Worm (Caenorhabditis elegans): Measurements from ENCODE around the gene T04A8.8.

T04A8.8 gene

DNA sequence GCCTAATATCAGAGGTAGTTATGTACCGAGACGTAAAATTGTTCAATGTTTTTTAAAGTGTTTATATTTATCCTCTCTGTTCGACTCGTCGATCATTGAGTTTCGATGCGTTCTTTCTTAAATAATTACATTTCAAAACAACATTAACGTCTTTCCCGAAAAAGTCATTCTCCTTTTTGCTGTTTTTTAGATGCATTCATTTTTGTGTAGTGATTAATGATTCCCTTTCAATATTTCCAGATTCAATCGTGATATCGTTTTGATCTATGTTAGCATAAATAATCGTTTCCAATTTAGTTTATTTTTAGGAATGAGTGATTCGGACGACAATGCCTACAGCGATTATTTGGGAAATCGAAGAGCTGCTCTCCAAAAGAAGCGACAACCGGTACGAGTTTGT is at the start of gene T04A8.8:
T04A8.8 (plus strand) TSS at position 301 of the 400 bp plus-strand sequence.
- no peak for TF ChIP-seq unc-62 (GFP tag; optimal IDR thresholded peaks at IDR 0.05)

DNA sequence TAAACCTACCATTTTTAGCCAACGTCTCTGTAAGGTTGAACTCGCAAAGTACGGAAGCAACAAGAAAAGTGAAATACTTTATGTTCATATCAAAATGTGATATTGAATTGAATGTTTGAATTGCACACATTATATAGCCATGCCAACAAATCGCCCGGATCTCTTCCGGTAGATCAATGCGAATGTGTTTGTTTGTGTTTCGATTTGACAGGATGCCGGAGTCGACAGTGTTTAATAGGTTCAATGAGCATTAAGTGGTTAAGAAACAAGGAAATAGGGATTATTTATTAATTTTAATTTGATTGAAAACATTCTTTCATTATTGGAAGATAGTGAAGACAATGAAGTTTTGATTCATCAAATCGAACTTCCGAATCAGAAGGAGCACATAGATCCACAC is 47.5 kb upstream of the T04A8.8 start, which contains the start of gene pqn-29:
pqn-29 (minus strand) TSS at position 101 of the 400 bp plus-strand sequence.
- no peak for TF ChIP-seq unc-62 (GFP tag; optimal IDR thresholded peaks at IDR 0.05)

DNA sequence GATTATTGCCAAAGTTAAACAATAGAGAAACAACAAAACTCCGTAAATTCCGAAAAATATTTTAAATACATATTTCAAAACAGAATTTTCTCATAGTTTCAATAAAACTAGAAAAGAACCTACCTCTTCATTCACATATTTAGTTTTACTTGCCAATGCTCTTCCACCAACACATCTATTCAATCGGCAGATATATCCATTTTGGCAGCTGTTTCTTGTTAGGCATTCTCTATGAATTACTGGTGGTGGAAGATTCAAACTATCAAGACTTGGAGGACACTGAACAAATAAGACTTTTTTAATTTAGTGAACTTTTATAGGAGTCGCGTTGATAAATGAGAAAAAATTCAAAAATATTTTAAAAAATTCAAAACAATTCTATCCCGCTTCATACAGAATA is 46.5 kb upstream of the T04A8.8 start:
- no peak for TF ChIP-seq unc-62 (GFP tag; optimal IDR thresholded peaks at IDR 0.05)

DNA sequence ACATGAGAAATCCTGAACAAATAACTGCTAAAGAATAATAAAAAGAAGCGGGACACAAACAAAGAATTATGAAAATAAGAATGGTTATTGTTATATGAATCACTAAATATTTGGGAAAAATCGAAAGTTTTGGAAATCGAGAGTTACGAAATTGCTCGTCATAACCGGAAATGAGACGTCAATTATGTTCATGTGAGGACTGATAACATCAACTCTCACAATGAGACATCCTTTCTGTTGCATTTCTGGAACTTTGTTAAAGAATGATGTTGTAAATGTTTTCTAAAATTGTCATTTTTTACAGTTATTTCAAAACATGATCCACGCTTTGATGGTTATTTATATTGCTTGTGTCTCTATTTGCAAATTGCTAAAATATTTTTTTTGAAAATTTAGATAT is 45.9 kb upstream of the T04A8.8 start, which contains the start of gene T23F11.6:
T23F11.6 (minus strand) TSS at position 45 of the 400 bp plus-strand sequence.
- TF ChIP-seq unc-62 (GFP tag; optimal IDR thresholded peaks at IDR 0.05), result no peak

DNA sequence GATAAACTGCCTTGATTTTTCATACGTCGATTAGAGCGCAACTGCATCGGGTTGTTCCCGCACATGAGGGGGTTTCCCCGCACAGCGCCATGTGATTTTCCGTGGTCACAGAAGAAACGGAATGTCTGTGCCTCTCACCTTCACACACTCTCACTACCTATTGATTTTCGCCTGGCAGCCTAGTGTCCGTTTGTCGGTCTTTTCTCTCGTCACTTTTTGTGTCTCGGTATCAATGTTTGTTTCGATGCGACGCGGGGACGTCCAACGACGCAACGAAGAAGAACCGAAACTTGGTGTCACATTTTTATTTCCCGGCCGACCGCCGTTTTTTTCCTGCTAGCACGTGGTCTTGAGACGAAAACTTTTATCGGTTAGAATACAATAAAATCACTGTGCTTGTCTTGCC is 44.4 kb upstream of the T04A8.8 start:
- no peak for TF ChIP-seq unc-62 (GFP tag; optimal IDR thresholded peaks at IDR 0.05)

DNA sequence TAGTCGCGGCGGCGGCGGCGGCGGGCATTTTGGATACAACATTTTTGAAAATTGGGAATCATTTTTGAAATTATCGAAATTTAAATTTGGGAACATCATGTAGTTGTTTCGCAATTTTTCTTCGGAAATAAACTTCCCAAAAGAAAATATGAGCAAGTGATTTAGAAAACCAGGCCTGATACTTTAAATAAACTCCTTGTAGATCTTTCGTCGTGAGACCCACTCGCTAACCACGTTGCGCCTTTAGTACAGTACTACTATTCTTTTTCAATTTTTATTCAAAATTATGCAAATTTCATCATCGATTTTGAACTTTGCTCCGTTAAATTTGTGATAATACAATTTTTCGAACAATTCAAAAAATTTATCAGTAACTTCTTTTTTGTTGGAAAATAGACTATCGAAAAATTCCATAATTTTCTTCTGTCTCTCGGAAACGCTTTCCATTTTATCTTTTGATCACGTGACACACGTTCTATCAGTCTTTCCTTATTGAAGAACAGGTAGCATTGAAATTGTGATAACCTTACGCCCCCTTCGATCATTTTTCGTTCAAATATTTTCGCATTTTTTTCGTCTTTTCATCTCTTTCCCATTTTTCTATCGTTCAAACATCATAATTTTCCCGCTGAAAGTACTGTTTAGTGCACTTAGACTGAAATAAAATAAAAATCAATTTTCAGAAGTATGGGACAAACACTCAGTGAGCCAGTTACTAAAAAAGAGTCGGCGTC is 43.8 kb upstream of the T04A8.8 start, which contains the start of gene ppm-2:
ppm-2 (plus strand) TSS at position 684 of the 734 bp plus-strand sequence.
- no peak for TF ChIP-seq unc-62 (GFP tag; optimal IDR thresholded peaks at IDR 0.05)

DNA sequence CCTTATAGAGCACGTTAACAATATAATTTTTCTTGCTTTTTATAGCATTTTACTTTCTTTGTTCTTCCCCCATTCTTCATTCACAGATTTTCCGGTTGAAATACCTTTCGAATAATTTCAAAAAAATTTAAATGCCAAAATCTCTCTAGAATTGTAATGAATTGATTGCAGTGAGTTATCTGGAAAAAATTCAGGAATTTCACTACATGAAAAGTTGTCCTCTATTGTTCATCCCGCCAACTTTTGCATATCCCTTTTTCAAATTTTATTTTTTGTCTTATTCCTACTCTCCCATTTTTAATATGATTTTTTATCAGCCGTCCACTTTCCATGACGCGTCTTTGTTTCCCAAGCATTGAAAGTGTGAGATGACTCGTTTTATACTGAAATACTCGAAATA is 40.4 kb upstream of the T04A8.8 start:
- no peak for TF ChIP-seq unc-62 (GFP tag; optimal IDR thresholded peaks at IDR 0.05)

DNA sequence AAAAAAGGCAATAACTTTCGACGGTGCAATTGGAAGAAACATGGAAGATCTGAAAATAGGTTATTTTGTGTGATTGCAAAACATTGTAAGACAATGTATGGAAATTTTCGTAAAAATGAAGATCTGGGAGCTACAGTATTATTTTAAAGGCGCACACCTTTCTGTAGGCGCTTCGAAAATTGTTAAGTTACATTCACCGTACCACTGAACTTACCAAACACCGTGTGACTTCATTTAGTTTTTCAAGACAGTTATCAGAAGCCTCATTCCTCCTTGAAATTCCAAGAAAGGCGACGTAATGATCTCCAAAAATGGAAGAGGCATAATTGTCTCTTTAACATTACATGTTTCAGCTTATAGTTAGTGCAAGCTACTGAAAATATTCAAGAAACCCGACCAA is 39.9 kb upstream of the T04A8.8 start:
- no peak for TF ChIP-seq unc-62 (GFP tag; optimal IDR thresholded peaks at IDR 0.05)

DNA sequence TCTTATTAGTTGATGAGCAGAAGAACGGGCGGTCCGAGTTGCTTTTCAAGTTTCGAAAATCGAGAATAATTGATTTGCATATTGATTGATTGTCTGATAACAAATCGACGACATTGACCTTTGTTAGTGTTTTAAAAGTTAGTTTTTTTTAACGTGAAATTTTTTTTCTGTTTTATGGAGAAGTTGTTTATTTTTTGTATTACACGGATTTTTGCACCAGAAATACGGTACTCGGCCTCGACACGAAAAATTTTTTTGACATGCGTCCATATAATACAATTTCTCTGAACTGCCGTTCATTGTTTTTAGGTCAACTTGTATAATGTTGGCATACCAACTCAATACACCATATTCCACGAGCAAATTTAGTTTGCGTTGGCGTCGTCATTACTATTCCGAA is 38.4 kb upstream of the T04A8.8 start, which contains the start of gene T23F11.2:
T23F11.2 (minus strand) TSS at position 101 of the 400 bp plus-strand sequence.
- no peak for TF ChIP-seq unc-62 (GFP tag; optimal IDR thresholded peaks at IDR 0.05)

DNA sequence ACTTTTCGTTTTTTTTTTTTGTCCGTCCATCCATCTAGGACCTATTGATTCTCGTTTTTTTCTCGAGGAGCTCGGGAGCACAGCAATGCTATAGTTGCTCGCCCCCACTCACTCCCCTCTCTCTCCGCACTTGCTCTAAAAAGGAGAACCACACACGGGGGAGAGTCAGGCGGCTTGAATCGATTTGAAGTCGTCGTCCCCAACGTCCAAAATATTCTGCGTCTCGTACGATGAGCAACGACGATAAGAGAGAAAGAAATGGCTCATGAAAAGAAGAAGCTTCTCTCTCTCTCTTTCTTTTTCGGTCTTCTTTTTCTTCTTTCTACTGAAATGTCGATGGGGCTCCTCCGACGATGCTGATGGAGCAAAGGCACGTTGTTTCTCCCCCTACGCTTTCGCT is 37.4 kb upstream of the T04A8.8 start:
- TF ChIP-seq unc-62 (GFP tag; optimal IDR thresholded peaks at IDR 0.05), result no peak

DNA sequence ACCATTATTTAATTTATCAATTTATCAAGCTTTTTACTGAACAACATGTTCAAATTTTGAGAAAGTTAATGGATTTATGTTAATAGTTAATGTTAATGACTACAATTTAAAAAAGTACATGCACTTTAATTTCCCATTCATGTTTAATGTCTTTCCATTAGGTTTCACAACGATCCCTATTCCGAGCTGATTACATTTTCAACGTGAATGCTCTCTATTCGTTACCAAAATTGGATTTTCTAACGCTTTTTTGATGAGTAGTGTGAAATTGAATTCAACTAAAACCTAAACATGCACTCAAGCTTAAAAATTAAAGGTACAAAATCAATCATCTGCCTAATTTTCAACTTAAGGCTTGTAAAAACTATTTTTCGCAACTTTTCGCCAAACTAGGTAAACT is 36.4 kb upstream of the T04A8.8 start:
- no peak for TF ChIP-seq unc-62 (GFP tag; optimal IDR thresholded peaks at IDR 0.05)

DNA sequence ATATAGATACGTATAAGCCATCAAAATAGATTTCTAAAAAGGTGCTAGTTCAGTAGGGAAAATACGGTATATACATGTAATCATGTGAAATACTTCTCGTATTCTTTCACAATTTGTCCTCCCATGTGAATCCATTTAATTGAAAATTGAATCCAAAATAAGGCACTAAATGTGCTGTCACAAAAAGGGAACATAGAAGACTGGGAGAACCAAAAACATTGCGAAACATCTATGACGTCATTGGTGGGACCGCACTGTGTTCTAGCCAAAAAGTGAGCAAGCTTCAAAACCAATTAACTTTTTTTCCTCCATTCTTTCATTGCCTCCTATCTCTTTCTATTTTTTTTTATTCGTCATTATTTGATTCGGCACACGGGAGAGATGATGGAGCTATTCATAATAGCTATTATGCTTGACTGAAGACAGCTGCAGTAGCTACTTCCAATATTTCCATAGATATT is 35.4 kb upstream of the T04A8.8 start, which contains the start of gene cdka-1:
cdka-1 (plus strand) TSS at position 411 of the 461 bp plus-strand sequence.
- no peak for TF ChIP-seq unc-62 (GFP tag; optimal IDR thresholded peaks at IDR 0.05)

DNA sequence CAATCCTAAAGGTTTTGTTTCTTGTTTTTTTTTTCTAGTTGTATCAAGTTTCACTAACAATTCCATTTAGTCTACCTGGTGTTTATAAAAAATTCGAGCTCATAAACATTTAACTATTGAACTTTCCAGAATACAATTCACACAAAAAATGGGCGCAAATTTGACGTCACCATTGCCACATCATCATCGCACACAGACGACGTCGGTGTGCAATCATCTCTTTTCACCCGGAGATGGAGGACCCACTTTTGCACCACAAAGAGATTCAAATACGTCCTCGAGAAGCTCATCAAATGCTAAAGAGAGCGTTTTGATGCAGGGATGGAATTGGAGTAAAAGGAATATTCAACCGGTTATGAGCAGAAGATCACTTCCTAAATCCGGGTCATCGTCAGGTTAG is 34.4 kb upstream of the T04A8.8 start:
- TF ChIP-seq unc-62 (GFP tag; optimal IDR thresholded peaks at IDR 0.05), result no peak

DNA sequence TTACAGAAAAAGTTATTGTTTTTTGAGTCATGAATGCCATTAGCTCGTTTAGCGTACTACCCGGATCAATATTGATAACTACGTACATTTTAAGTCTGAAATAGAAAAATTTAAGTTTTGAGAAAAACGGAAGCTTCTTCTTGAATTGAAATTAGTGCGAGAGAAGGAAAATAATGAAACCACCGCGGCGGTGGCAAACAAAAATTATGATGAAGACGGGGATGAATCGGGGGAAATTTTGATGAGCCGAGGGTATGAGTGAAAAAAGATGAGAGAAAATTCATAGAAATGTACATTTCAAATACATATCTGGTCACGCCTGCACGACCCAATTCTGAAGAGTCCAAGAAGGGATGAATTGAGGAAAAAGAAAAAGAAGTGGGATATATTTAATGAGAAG is 28.5 kb upstream of the T04A8.8 start, which contains the start of gene T23F11.4:
T23F11.4 (minus strand) TSS at position 101 of the 400 bp plus-strand sequence.
- no peak for TF ChIP-seq unc-62 (GFP tag; optimal IDR thresholded peaks at IDR 0.05)

DNA sequence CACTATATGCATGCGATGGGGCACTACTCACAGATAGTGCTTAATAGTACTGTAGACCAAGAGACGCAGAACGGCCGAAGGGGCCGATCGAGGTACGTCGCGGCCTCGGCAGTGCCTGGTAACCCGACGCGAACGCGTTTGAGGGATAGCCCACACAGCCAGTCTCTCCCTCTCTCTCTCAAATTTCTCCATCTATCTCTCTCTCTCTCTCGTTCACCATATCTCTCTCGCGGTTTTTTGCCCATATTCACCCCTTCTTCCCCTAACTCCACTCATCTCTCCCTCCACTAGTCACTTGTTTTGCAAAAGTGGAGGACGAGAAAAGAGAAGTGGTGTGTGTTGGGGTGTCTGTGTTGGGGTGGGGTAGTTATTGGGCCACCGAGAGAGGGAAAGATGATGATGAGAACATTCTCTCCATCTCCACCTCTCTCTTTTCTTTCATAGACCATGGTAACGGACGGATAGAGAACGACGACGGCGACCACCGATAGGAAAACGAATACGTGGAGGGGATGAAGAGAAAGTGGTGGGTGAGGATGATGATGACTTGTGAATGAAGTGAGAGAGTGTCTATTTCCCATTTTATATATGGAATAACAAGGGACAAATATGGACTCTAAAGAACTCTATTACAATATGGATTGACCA is 26.9 kb upstream of the T04A8.8 start:
- TF ChIP-seq unc-62 (GFP tag; optimal IDR thresholded peaks at IDR 0.05), result no peak

DNA sequence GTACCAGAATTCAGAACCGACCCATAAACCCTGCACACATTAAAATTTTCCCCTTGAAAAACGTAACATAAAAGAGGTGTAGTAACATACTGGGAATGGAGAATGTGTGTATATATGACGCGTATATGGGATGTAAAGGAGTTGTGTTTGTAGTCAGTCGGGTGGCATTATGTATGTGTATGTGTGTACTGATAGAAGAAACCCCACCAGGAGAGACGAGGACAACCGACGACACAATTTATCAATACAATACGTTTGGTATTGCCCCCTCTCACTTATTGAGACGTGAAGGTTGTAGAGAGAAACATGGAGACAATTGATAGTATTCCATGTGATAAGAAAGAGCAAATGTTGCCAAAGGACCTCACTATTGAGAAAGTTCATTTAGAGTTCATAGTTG is 25.7 kb upstream of the T04A8.8 start:
- no peak for TF ChIP-seq unc-62 (GFP tag; optimal IDR thresholded peaks at IDR 0.05)

DNA sequence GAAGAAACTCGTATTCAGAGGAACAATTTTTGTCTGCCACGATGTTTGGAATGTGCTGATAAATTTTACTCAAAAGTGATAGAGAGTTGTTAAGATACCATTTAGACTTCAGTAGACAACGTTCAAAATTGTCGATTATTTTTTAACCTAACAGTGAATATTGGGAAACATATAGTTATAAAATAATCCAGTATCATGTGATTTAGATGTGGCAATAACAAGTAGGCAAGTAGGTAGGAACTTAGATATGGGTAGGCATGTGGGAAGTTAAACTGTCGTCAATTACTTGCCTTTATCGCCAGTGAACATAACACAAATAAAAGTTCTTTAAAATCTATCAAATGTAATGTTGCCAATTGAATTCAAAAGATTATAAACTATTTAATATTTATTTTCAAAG is 22.3 kb upstream of the T04A8.8 start, which contains the start of gene T23F11.11:
T23F11.11 (minus strand) TSS at position 101 of the 400 bp plus-strand sequence.
- no peak for TF ChIP-seq unc-62 (GFP tag; optimal IDR thresholded peaks at IDR 0.05)
